Fruit fly (Drosophila melanogaster): ENCODE measurements around the gene CG33543.
A peak's percentile ranks its signal among the peaks of the same experiment; 100 is the strongest.

CG33543 gene

dm6 chr2L:1981726-1982367, 24.3 kb downstream of the CG33543 start, which contains the start of gene CG7289 (continued):
- TF ChIP-seq salr (GFP tag; optimal IDR thresholded peaks at IDR 0.05) (no peak), CG9139 (GFP tag; optimal IDR thresholded peaks at IDR 0.05) (no peak), CG6854 (GFP tag; optimal IDR thresholded peaks at IDR 0.05) (no peak), dac (GFP tag; optimal IDR thresholded peaks at IDR 0.05) (no peak), pdm3 (GFP tag; optimal IDR thresholded peaks at IDR 0.05) (no peak), Gug (GFP tag; IDR thresholded peaks at IDR 0.05) (no peak), CG3919 (GFP tag; optimal IDR thresholded peaks at IDR 0.05) (no peak), net (GFP tag; optimal IDR thresholded peaks at IDR 0.05) (no peak), Blimp-1 (GFP tag; optimal IDR thresholded peaks at IDR 0.05) (no peak), lz (GFP tag; optimal IDR thresholded peaks at IDR 0.05) (peak; percentile 29), Hr38 (GFP tag; optimal IDR thresholded peaks at IDR 0.05) (no peak), CG10631 (GFP tag; optimal IDR thresholded peaks at IDR 0.05) (no peak), Sox14 (GFP tag; optimal IDR thresholded peaks at IDR 0.05) (no peak), dsx (GFP tag; optimal IDR thresholded peaks at IDR 0.05; ENCODE audit: poor library complexity, severe bottlenecking) (peak; percentile 9), CG11762 (GFP tag; optimal IDR thresholded peaks at IDR 0.05; ENCODE audit: insufficient read depth) (no peak), eg (GFP tag; IDR thresholded peaks at IDR 0.05) (no peak), CG6163 (GFP tag; IDR thresholded peaks at IDR 0.05) (no peak)

dm6 chr2L:1980708-1981339, 25.3 kb downstream of the CG33543 start, which contains the start of the genes CG15356 and CG15362:
Gene CG15356, minus strand, starts transcription at chr2L:1980755.
Gene CG15362, plus strand, starts transcription at chr2L:1981176.
- peak; percentile 37 for TF ChIP-seq Hr39 (GFP tag; optimal IDR thresholded peaks at IDR 0.05)
- TF ChIP-seq CG32006 (GFP tag; optimal IDR thresholded peaks at IDR 0.05): peak; percentile 18
- no peak for TF ChIP-seq vri (GFP tag; optimal IDR thresholded peaks at IDR 0.05)
- TF ChIP-seq esn (GFP tag; optimal IDR thresholded peaks at IDR 0.05): peak; percentile 46
- peak; percentile 55 for TF ChIP-seq topi (GFP tag; optimal IDR thresholded peaks at IDR 0.05)
- TF ChIP-seq CG3032 (tag; optimal IDR thresholded peaks at IDR 0.05): peak; percentile 42
- TF ChIP-seq dsx (GFP tag; optimal IDR thresholded peaks at IDR 0.05; ENCODE audit: poor library complexity, severe bottlenecking): peak; percentile 92
- TF ChIP-seq cyc (GFP tag; optimal IDR thresholded peaks at IDR 0.05): peak; percentile 39
- 0 out of 3 replicates have a peak, but pooled peaks have one; percentile 17 for TF ChIP-seq eg (GFP tag; IDR thresholded peaks at IDR 0.05)
- TF ChIP-seq Eip93F (GFP tag; optimal IDR thresholded peaks at IDR 0.05): peak; percentile 57
- 0 out of 3 replicates have a peak, but pooled peaks have one; percentile 30 for TF ChIP-seq CG8119 (GFP tag; IDR thresholded peaks at IDR 0.05)
- TF ChIP-seq Hr4 (GFP tag; optimal IDR thresholded peaks at IDR 0.05): peak; percentile 31
- TF ChIP-seq lz (GFP tag; optimal IDR thresholded peaks at IDR 0.05): peak; percentile 29
- TF ChIP-seq CG31627 (GFP tag; optimal IDR thresholded peaks at IDR 0.05): peak; percentile 29
- peak; percentile 66 for TF ChIP-seq Eip78C (GFP tag)
- TF ChIP-seq CG3919 (GFP tag; optimal IDR thresholded peaks at IDR 0.05): no peak
- no peak for TF ChIP-seq CG15336 (GFP tag; IDR thresholded peaks at IDR 0.05)
- TF ChIP-seq achi (GFP tag; optimal IDR thresholded peaks at IDR 0.05): no peak

dm6 chr2L:1979196-1979818, 26.8 kb downstream of the CG33543 start:
- no peak for TF ChIP-seq net (GFP tag; optimal IDR thresholded peaks at IDR 0.05)
- TF ChIP-seq acj6 (GFP tag; optimal IDR thresholded peaks at IDR 0.05): no peak
- no peak for TF ChIP-seq Eip78C (GFP tag)
- no peak for TF ChIP-seq Sox14 (GFP tag; optimal IDR thresholded peaks at IDR 0.05)
- no peak for TF ChIP-seq CG6276 (GFP tag; optimal IDR thresholded peaks at IDR 0.05)
- no peak for TF ChIP-seq CG6163 (GFP tag; IDR thresholded peaks at IDR 0.05)
- TF ChIP-seq salr (GFP tag; optimal IDR thresholded peaks at IDR 0.05): no peak
- no peak for TF ChIP-seq pdm3 (GFP tag; optimal IDR thresholded peaks at IDR 0.05)
- TF ChIP-seq CG6808 (GFP tag; optimal IDR thresholded peaks at IDR 0.05): no peak
- TF ChIP-seq Hr38 (GFP tag; optimal IDR thresholded peaks at IDR 0.05): no peak
- no peak for TF ChIP-seq Lpt (GFP tag; optimal IDR thresholded peaks at IDR 0.05)
- no peak for TF ChIP-seq Hr4 (GFP tag; optimal IDR thresholded peaks at IDR 0.05)
- TF ChIP-seq Eip75B (GFP tag; optimal IDR thresholded peaks at IDR 0.05): no peak
- TF ChIP-seq Eip93F (GFP tag; optimal IDR thresholded peaks at IDR 0.05): no peak
- no peak for TF ChIP-seq CG6854 (GFP tag; optimal IDR thresholded peaks at IDR 0.05)
- no peak for TF ChIP-seq CG9139 (GFP tag; optimal IDR thresholded peaks at IDR 0.05)
- no peak for TF ChIP-seq ss (GFP tag; optimal IDR thresholded peaks at IDR 0.05)
- TF ChIP-seq CG11902 (GFP tag; optimal IDR thresholded peaks at IDR 0.05): no peak
- no peak for TF ChIP-seq OdsH (GFP tag; optimal IDR thresholded peaks at IDR 0.05)
